Fruit fly (Drosophila melanogaster) whole organism, embryonic: ENCODE results near the gene CG3815.
A peak's percentile ranks its signal among the peaks of the same experiment; 100 is the strongest.

Experiments used
- B-H2 ChIP-seq: fragments of 200-800 bp; sonication (Bioruptor generic); optimal IDR thresholded peaks from 2 replicates; lab custom pipeline; 2018; ENCODE audit warnings: missing biosample characterization, mild to moderate bottlenecking, missing genetic modification characterization
- Bgb ChIP-seq: fragments of 200-800 bp; sonication (Bioruptor generic); IDR thresholded peaks from 2 replicates; pipeline ENCODE4 v1.3.6; 2022; ENCODE audit warnings: missing biosample characterization, missing genetic modification characterization; ENCODE audit not compliant: partially characterized antibody
- CG11723 ChIP-seq: fragments of 200-800 bp; sonication (Bioruptor generic); optimal IDR thresholded peaks from 2 replicates; lab custom pipeline; 2017; ENCODE audit warnings: missing biosample characterization, mild to moderate bottlenecking, missing genetic modification characterization
- CG1233 ChIP-seq: fragments of 200-800 bp; sonication (Bioruptor generic); optimal IDR thresholded peaks from 4 replicates; lab custom pipeline; 2018; ENCODE audit warnings: missing biosample characterization, mild to moderate bottlenecking, missing genetic modification characterization
- CG12744 ChIP-seq: fragments of 200-800 bp; sonication (Bioruptor generic); optimal IDR thresholded peaks from 2 replicates; lab custom pipeline; 2016; ENCODE audit warnings: missing biosample characterization, missing genetic modification characterization
- CG13123 ChIP-seq: fragments of 200-800 bp; sonication (Bioruptor generic); optimal IDR thresholded peaks from 2 replicates; lab custom pipeline; 2016; ENCODE audit warnings: missing biosample characterization, missing genetic modification characterization
- CG15073 ChIP-seq: fragments of 200-800 bp; sonication (Bioruptor generic); optimal IDR thresholded peaks from 2 replicates; lab custom pipeline; 2016; ENCODE audit warnings: missing biosample characterization, missing genetic modification characterization
- CG1647 ChIP-seq: fragments of 200-800 bp; sonication (Bioruptor generic); optimal IDR thresholded peaks from 3 replicates; lab custom pipeline; 2016; ENCODE audit warnings: missing biosample characterization, missing genetic modification characterization
- CG17912 ChIP-seq: fragments of 200-800 bp; sonication (Bioruptor generic); optimal IDR thresholded peaks from 2 replicates; lab custom pipeline; 2018; ENCODE audit warnings: missing biosample characterization, mild to moderate bottlenecking, missing genetic modification characterization
- CG1832 ChIP-seq: fragments of 200-800 bp; sonication (Bioruptor generic); optimal IDR thresholded peaks from 2 replicates; lab custom pipeline; 2017; ENCODE audit warnings: missing biosample characterization, mild to moderate bottlenecking, missing genetic modification characterization, inconsistent platforms
- CG2678 ChIP-seq: fragments of 200-800 bp; sonication (Bioruptor generic); optimal IDR thresholded peaks from 3 replicates; lab custom pipeline; 2019; ENCODE audit warnings: missing biosample characterization, mild to moderate bottlenecking, missing genetic modification characterization, moderate library complexity
- CG30403 ChIP-seq: fragments of 200-800 bp; sonication (Bioruptor generic); optimal IDR thresholded peaks from 3 replicates; lab custom pipeline; 2016; ENCODE audit warnings: missing biosample characterization, missing genetic modification characterization
- CG31365 ChIP-seq: fragments of 200-800 bp; sonication (Bioruptor generic); optimal IDR thresholded peaks from 2 replicates; lab custom pipeline; 2018; ENCODE audit warnings: missing biosample characterization, mild to moderate bottlenecking, missing genetic modification characterization
- CG34422 ChIP-seq: fragments of 200-800 bp; sonication (Bioruptor generic); IDR thresholded peaks from 3 replicates; pipeline ENCODE4 v1.3.6; 2022; ENCODE audit warnings: missing biosample characterization, missing genetic modification characterization
- CG3838 ChIP-seq: fragments of 200-800 bp; sonication (Bioruptor generic); optimal IDR thresholded peaks from 3 replicates; lab custom pipeline; 2016; ENCODE audit warnings: missing biosample characterization, missing genetic modification characterization
- CG5953 ChIP-seq: fragments of 200-800 bp; sonication (Bioruptor generic); IDR thresholded peaks from 2 replicates; pipeline ENCODE4 v1.3.6; 2022; ENCODE audit warnings: missing biosample characterization, missing genetic modification characterization
- CG6175 ChIP-seq: fragments of 200-800 bp; sonication (Bioruptor generic); IDR thresholded peaks from 3 replicates; pipeline ENCODE4 v1.3.6; 2022; ENCODE audit warnings: missing biosample characterization, missing genetic modification characterization
- CG6765 ChIP-seq: fragments of 200-800 bp; sonication (Bioruptor generic); optimal IDR thresholded peaks from 3 replicates; lab custom pipeline; 2017; ENCODE audit warnings: missing biosample characterization, mild to moderate bottlenecking, missing genetic modification characterization
- CG6791 ChIP-seq: fragments of 200-800 bp; sonication (Bioruptor generic); IDR thresholded peaks from 3 replicates; pipeline ENCODE4 v1.3.6; 2022; ENCODE audit warnings: missing biosample characterization, missing genetic modification characterization; ENCODE audit not compliant: partially characterized antibody
- CG8290 ChIP-seq, 3 experiments: fragments of 200-800 bp; sonication (Bioruptor generic); optimal IDR thresholded peaks; 2 replicates each; lab custom pipeline; 2016 to 2019; ENCODE audit warnings: missing biosample characterization in 3 of 3, missing genetic modification characterization in 3 of 3, mild to moderate bottlenecking in 2 of 3, moderate library complexity in 1 of 3
- CG9215 ChIP-seq: fragments of 200-800 bp; sonication (Bioruptor generic); IDR thresholded peaks from 2 replicates; pipeline ENCODE4 v1.3.6; 2022; ENCODE audit warnings: missing biosample characterization, missing genetic modification characterization
- CG9437 ChIP-seq: fragments of 200-800 bp; sonication (Bioruptor generic); optimal IDR thresholded peaks from 2 replicates; lab custom pipeline; 2018; ENCODE audit warnings: missing biosample characterization, mild to moderate bottlenecking, missing genetic modification characterization
- CG9876 ChIP-seq: fragments of 200-800 bp; sonication (Bioruptor generic); optimal IDR thresholded peaks from 2 replicates; lab custom pipeline; 2016; ENCODE audit warnings: missing biosample characterization, missing genetic modification characterization
- Dp ChIP-seq: fragments of 200-800 bp; sonication (Bioruptor generic); optimal IDR thresholded peaks from 2 replicates; lab custom pipeline; 2018; ENCODE audit warnings: missing biosample characterization, mild to moderate bottlenecking, missing genetic modification characterization, moderate library complexity
- Hand ChIP-seq: fragments of 200-800 bp; sonication (Bioruptor generic); optimal IDR thresholded peaks from 2 replicates; lab custom pipeline; 2017; ENCODE audit warnings: mild to moderate bottlenecking, missing biosample characterization, missing genetic modification reagents, missing genetic modification characterization
- Hmx ChIP-seq: fragments of 200-800 bp; sonication (Bioruptor generic); optimal IDR thresholded peaks from 2 replicates; lab custom pipeline; 2016; ENCODE audit warnings: missing biosample characterization, missing genetic modification characterization
- Hr39 ChIP-seq: fragments of >200 bp; optimal IDR thresholded peaks from 2 replicates; lab custom pipeline; 2017
- Kr ChIP-seq: fragments of 200-800 bp; sonication (Bioruptor generic); optimal IDR thresholded peaks from 2 replicates; lab custom pipeline; 2017; ENCODE audit warnings: missing biosample characterization, mild to moderate bottlenecking, missing genetic modification characterization
- Nf-YC ChIP-seq: fragments of 200-800 bp; optimal IDR thresholded peaks from 3 replicates; lab custom pipeline; 2019; ENCODE audit warnings: missing biosample characterization, mild to moderate bottlenecking, missing genetic modification characterization, moderate library complexity
- PHDP ChIP-seq: fragments of 200-800 bp; sonication (Bioruptor generic); optimal IDR thresholded peaks from 3 replicates; lab custom pipeline; 2018; ENCODE audit warnings: missing biosample characterization, mild to moderate bottlenecking, missing genetic modification characterization, moderate library complexity
- Ssrp ChIP-seq: fragments of 200-800 bp; sonication (Bioruptor generic); optimal IDR thresholded peaks from 2 replicates; lab custom pipeline; 2018; ENCODE audit warnings: missing biosample characterization, mild to moderate bottlenecking, missing genetic modification characterization, moderate library complexity
- Xrp1 ChIP-seq: fragments of 200-800 bp; sonication (Bioruptor generic); IDR thresholded peaks from 2 replicates; pipeline ENCODE4 v1.3.6; 2022; ENCODE audit warnings: missing biosample characterization, missing genetic modification characterization
- ase ChIP-seq: fragments of 200-800 bp; sonication (Bioruptor generic); IDR thresholded peaks from 3 replicates; pipeline ENCODE4 v1.3.6; 2022; ENCODE audit warnings: missing biosample characterization, missing genetic modification characterization
- bbx ChIP-seq: fragments of 200-800 bp; sonication (Bioruptor generic); IDR thresholded peaks from 2 replicates; pipeline ENCODE4 v1.3.6; 2022; ENCODE audit warnings: missing biosample characterization, missing genetic modification characterization; ENCODE audit not compliant: partially characterized antibody
- caup ChIP-seq: fragments of 200-800 bp; sonication (Bioruptor generic); optimal IDR thresholded peaks from 3 replicates; lab custom pipeline; 2017; ENCODE audit warnings: missing biosample characterization, mild to moderate bottlenecking, missing genetic modification characterization, moderate library complexity; ENCODE audit not compliant: severe bottlenecking
- chinmo ChIP-seq: fragments of 200-800 bp; sonication (Bioruptor generic); IDR thresholded peaks from 4 replicates; pipeline ENCODE4 v1.3.6; 2022; ENCODE audit warnings: missing biosample characterization, missing genetic modification characterization; ENCODE audit not compliant: partially characterized antibody
- corto ChIP-seq: fragments of 200-800 bp; sonication (Bioruptor generic); optimal IDR thresholded peaks from 2 replicates; lab custom pipeline; 2016; ENCODE audit warnings: missing biosample characterization, mild to moderate bottlenecking, missing genetic modification characterization, moderate library complexity
- dati ChIP-seq: fragments of 200-800 bp; sonication (Bioruptor generic); IDR thresholded peaks from 2 replicates; pipeline ENCODE4 v1.3.6; 2022; ENCODE audit warnings: missing biosample characterization, missing genetic modification characterization
- fru ChIP-seq: fragments of >200 bp; optimal IDR thresholded peaks from 2 replicates; lab custom pipeline; 2017
- gem ChIP-seq: fragments of 200-800 bp; sonication (Bioruptor generic); optimal IDR thresholded peaks from 2 replicates; lab custom pipeline; 2019; ENCODE audit warnings: missing biosample characterization, mild to moderate bottlenecking, missing genetic modification characterization, moderate library complexity
- gsb-n ChIP-seq: fragments of 200-800 bp; sonication (Bioruptor generic); optimal IDR thresholded peaks from 3 replicates; lab custom pipeline; 2018; ENCODE audit warnings: missing biosample characterization, mild to moderate bottlenecking, missing genetic modification characterization
- hkb ChIP-seq, 2 experiments: fragments of 200-800 bp in 1 of 2; fragments of >200 bp in 1 of 2; sonication (Bioruptor generic) in 1 of 2; IDR thresholded peaks in 1 of 2; optimal IDR thresholded peaks in 1 of 2; 2 replicates each; pipeline versions ENCODE4 v1.3.6 to Lab custom; 2017 to 2022; ENCODE audit warnings: missing biosample characterization in 1 of 2, missing genetic modification characterization in 1 of 2
- inv ChIP-seq: fragments of 200-800 bp; sonication (Bioruptor generic); IDR thresholded peaks from 2 replicates; pipeline ENCODE4 v1.3.6; 2022; ENCODE audit warnings: missing biosample characterization, missing genetic modification characterization; ENCODE audit not compliant: partially characterized antibody
- lmd ChIP-seq: fragments of 200-800 bp; sonication (Bioruptor generic); IDR thresholded peaks from 2 replicates; pipeline ENCODE4 v1.3.6; 2022; ENCODE audit warnings: missing biosample characterization, missing genetic modification characterization
- sens ChIP-seq: fragments of 200-800 bp; sonication (Bioruptor generic); peaks from one replicate; lab custom pipeline; 2016; ENCODE audit warnings: missing biosample characterization, missing genetic modification characterization
- tgo ChIP-seq: fragments of 200-800 bp; sonication (Bioruptor generic); IDR thresholded peaks from 3 replicates; pipeline ENCODE4 v1.3.6; 2022; ENCODE audit warnings: missing biosample characterization, missing genetic modification characterization
- toy ChIP-seq: fragments of 200-800 bp; sonication (Bioruptor generic); IDR thresholded peaks from 2 replicates; pipeline ENCODE4 v1.3.6; 2022; ENCODE audit warnings: missing biosample characterization, missing genetic modification characterization
- tup ChIP-seq: fragments of 200-800 bp; sonication (Bioruptor generic); optimal IDR thresholded peaks from 2 replicates; lab custom pipeline; 2016; ENCODE audit warnings: missing biosample characterization, mild to moderate bottlenecking, missing genetic modification characterization, moderate library complexity
- twi ChIP-seq: fragments of 200-800 bp; optimal IDR thresholded peaks from 2 replicates; lab custom pipeline; 2019; ENCODE audit warnings: missing biosample characterization, mild to moderate bottlenecking, missing genetic modification characterization, moderate library complexity
- vvl ChIP-seq: fragments of 200-800 bp; sonication (Bioruptor generic); IDR thresholded peaks from 2 replicates; pipeline ENCODE4 v1.3.6; 2022; ENCODE audit warnings: missing biosample characterization, missing genetic modification characterization

Gene CG3815

DNA sequence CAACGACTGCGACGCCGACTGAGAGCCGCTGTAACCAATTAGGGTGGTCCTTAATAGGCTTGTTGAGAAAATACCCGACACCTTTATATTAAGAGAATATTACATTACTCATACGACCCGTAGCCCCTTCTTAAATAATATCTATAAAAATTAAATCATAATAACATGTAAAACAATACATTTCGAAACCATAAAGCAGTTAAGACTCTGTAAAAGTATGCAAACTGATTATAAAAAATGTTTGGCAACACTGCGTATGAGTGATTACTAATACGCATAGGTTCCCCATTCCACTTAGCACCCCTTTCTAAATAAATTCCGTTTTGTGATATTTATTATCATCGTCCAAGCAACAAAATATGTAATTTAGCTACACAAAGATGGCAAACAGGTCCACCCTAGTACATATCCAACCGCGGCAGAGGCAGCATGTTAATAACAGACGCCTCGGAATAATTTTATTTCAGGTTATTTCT is 45.4 kb downstream of the CG3815 start (continued):
- no peak for TF ChIP-seq CG12744
- peak; percentile 30 for TF ChIP-seq CG8290 (GFP tag; optimal IDR thresholded peaks at IDR 0.05; lab: Kevin White, UChicago)
- peak; percentile 6 to 64 for TF ChIP-seq CG8290 (tag; optimal IDR thresholded peaks at IDR 0.05; lab: Kevin White, UChicago)
- peak; percentile 72 for TF ChIP-seq CG6765 (GFP tag; lab: Kevin White, UChicago)
- TF ChIP-seq fru (lab: Kevin White, UChicago) = no peak
- TF ChIP-seq CG30403 = peak; percentile 78
- TF ChIP-seq CG3838 = no peak
- TF ChIP-seq Dp (GFP tag; lab: Kevin White, UChicago) = no peak
- TF ChIP-seq CG9215 (GFP tag; lab: Robert Waterston, UW) = peak; percentile 61
- TF ChIP-seq CG9437 (GFP tag; lab: Kevin White, UChicago) = peak; percentile 71
- peak; percentile 71 for TF ChIP-seq caup
- TF ChIP-seq CG6175 (GFP tag; lab: Robert Waterston, UW) = no peak
- no peak for TF ChIP-seq chinmo (GFP tag; lab: Robert Waterston, UW)
- no peak for TF ChIP-seq bbx (GFP tag; lab: Robert Waterston, UW)
- TF ChIP-seq gsb-n (tag; lab: Kevin White, UChicago) = peak; percentile 51
- peak; percentile 76 for TF ChIP-seq CG1233 (GFP tag; lab: Kevin White, UChicago)
- peak; percentile 71 for TF ChIP-seq Ssrp
- TF ChIP-seq Hr39 (lab: Kevin White, UChicago) = no peak
- TF ChIP-seq Hmx = no peak
- TF ChIP-seq Bgb (GFP tag; lab: Robert Waterston, UW) = no peak
- no peak for TF ChIP-seq CG17912 (GFP tag; lab: Kevin White, UChicago)
- TF ChIP-seq CG1647 (GFP tag; lab: Kevin White, UChicago) = no peak
- no peak for TF ChIP-seq CG15073 (GFP tag; lab: Kevin White, UChicago)
- TF ChIP-seq CG11723 = peak; percentile 79
- peak; percentile 66 for TF ChIP-seq Xrp1 (GFP tag; lab: Robert Waterston, UW)
- peak; percentile 58 for TF ChIP-seq lmd (GFP tag; lab: Robert Waterston, UW)
- TF ChIP-seq twi = peak; percentile 49
- no peak for TF ChIP-seq CG6791
- TF ChIP-seq CG34422 (GFP tag; lab: Robert Waterston, UW) = no peak
- peak; percentile 93 for TF ChIP-seq CG2678 (tag; lab: Kevin White, UChicago)
- TF ChIP-seq CG1832 (GFP tag; lab: Kevin White, UChicago) = no peak
- TF ChIP-seq CG5953 (GFP tag; lab: Robert Waterston, UW) = no peak
- TF ChIP-seq CG13123 (GFP tag; lab: Kevin White, UChicago) = peak; percentile 13
- TF ChIP-seq toy = no peak
- peak; percentile 83 for TF ChIP-seq Hand (GFP tag; lab: Kevin White, UChicago)
- peak; percentile 15 for TF ChIP-seq corto (GFP tag; lab: Kevin White, UChicago)
- no peak for TF ChIP-seq CG9876 (GFP tag; lab: Kevin White, UChicago)
- no peak; the same call in 2 of the 3 replicates for TF ChIP-seq tgo
- TF ChIP-seq ase = peak; percentile 62; the same call in 1 of the 3 replicates
- TF ChIP-seq tup (GFP tag; lab: Kevin White, UChicago) = no peak
- TF ChIP-seq Nf-YC (tag; lab: Kevin White, UChicago) = peak; percentile 73
- peak; percentile 10 for TF ChIP-seq CG31365 (tag; lab: Kevin White, UChicago)
- no peak for TF ChIP-seq dati (GFP tag; lab: Robert Waterston, UW)
- no peak for TF ChIP-seq inv
- TF ChIP-seq Kr = no peak
- TF ChIP-seq gem (tag; lab: Kevin White, UChicago) = peak; percentile 88
- peak; percentile 52; the same call in 1 of the 2 replicates for TF ChIP-seq vvl (GFP tag; lab: Robert Waterston, UW)
- peak; percentile 52 for TF ChIP-seq B-H2 (GFP tag; lab: Kevin White, UChicago)
- no peak for TF ChIP-seq hkb (optimal IDR thresholded peaks at IDR 0.05; lab: Kevin White, UChicago)
- peak; percentile 64; the same call in 1 of the 2 replicates for TF ChIP-seq hkb (GFP tag; IDR thresholded peaks at IDR 0.05; lab: Robert Waterston, UW)
- peak; percentile 87 for TF ChIP-seq sens (GFP tag; lab: Kevin White, UChicago)
- peak; percentile 77 for TF ChIP-seq PHDP (tag; lab: Kevin White, UChicago)
